Worm (Caenorhabditis elegans) whole organism, L3 larva: ENCODE measurements around the gene Y60A3A.8.

Experiments used
- ZK546.5 ChIP-seq: sonication (generic microtip); optimal IDR thresholded peaks from 2 replicates; lab custom pipeline; 2017; ENCODE audit warnings: missing biosample characterization, missing genetic modification characterization
- aly-2 ChIP-seq: fragments of 150-350 bp; optimal IDR thresholded peaks from 2 replicates; lab custom pipeline; 2014; ENCODE audit warnings: missing biosample characterization, missing genetic modification characterization
- ama-1 ChIP-seq: fragments of 150-350 bp; optimal IDR thresholded peaks from 2 replicates; lab custom pipeline; 2018
- ceh-9 ChIP-seq: sonication (generic microtip); optimal IDR thresholded peaks from 2 replicates; lab custom pipeline; 2018; ENCODE audit warnings: missing biosample characterization, missing genetic modification characterization
- daf-12 ChIP-seq: fragments of 150-350 bp; optimal IDR thresholded peaks from 2 replicates; lab custom pipeline; 2014; ENCODE audit warnings: missing biosample characterization, missing genetic modification reagents, missing genetic modification characterization
- egl-27 ChIP-seq: sonication (generic microtip); optimal IDR thresholded peaks from 4 replicates; lab custom pipeline; 2017; ENCODE audit warnings: missing biosample characterization, missing genetic modification reagents, missing genetic modification characterization
- elt-1 ChIP-seq: fragments of 150-350 bp; optimal IDR thresholded peaks from 2 replicates; lab custom pipeline; 2014; ENCODE audit warnings: missing biosample characterization, missing genetic modification characterization
- elt-2 ChIP-seq: sonication (generic microtip); optimal IDR thresholded peaks from 2 replicates; lab custom pipeline; 2016; ENCODE audit warnings: missing genetic modification reagents, mild to moderate bottlenecking, missing genetic modification characterization, missing compliant biosample characterization
- elt-3 ChIP-seq, 3 experiments: fragments of 150-350 bp in 1 of 3; sonication (generic microtip) in 2 of 3; optimal IDR thresholded peaks; 2 replicates in 2 of 3; 4 replicates in 1 of 3; lab custom pipeline; 2014 to 2017; ENCODE audit warnings: missing biosample characterization in 3 of 3, missing genetic modification characterization in 3 of 3
- eor-1 ChIP-seq, 2 experiments: fragments of 150-350 bp; optimal IDR thresholded peaks; 2 replicates each; lab custom pipeline; 2014 to 2018; ENCODE audit warnings: missing biosample characterization in 2 of 2, missing genetic modification characterization in 2 of 2
- fkh-2 ChIP-seq: fragments of 150-350 bp; optimal IDR thresholded peaks from 2 replicates; lab custom pipeline; 2014; ENCODE audit warnings: missing biosample characterization, missing genetic modification reagents, missing genetic modification characterization
- fos-1 ChIP-seq: fragments of 150-350 bp; optimal IDR thresholded peaks from 2 replicates; lab custom pipeline; 2014; ENCODE audit warnings: missing biosample characterization, missing genetic modification characterization
- hmg-11 ChIP-seq: sonication (generic microtip); optimal IDR thresholded peaks from 2 replicates; lab custom pipeline; 2016; ENCODE audit warnings: missing genetic modification characterization, missing compliant biosample characterization
- jun-1 ChIP-seq: fragments of 150-350 bp; optimal IDR thresholded peaks from 2 replicates; lab custom pipeline; 2014; ENCODE audit warnings: missing biosample characterization, missing genetic modification reagents, missing genetic modification characterization
- lin-15B ChIP-seq: fragments of 150-350 bp; optimal IDR thresholded peaks from 2 replicates; lab custom pipeline; 2014; ENCODE audit warnings: missing biosample characterization, missing genetic modification characterization
- lin-39 ChIP-seq: fragments of 150-350 bp; optimal IDR thresholded peaks from 2 replicates; lab custom pipeline; 2018; ENCODE audit warnings: missing biosample characterization, missing genetic modification reagents, missing genetic modification characterization
- nfya-1 ChIP-seq: sonication (generic microtip); optimal IDR thresholded peaks from 2 replicates; lab custom pipeline; 2017; ENCODE audit warnings: missing genetic modification characterization, mild to moderate bottlenecking, missing compliant biosample characterization, antibody characterized with exemption, moderate library complexity; ENCODE audit not compliant: insufficient read depth
- nhr-11 ChIP-seq: fragments of 150-350 bp; optimal IDR thresholded peaks from 2 replicates; lab custom pipeline; 2014; ENCODE audit warnings: missing biosample characterization, missing genetic modification characterization
- nhr-23 ChIP-seq: fragments of 150-350 bp; optimal IDR thresholded peaks from 2 replicates; lab custom pipeline; 2014; ENCODE audit warnings: missing biosample characterization, missing genetic modification reagents, missing genetic modification characterization
- nhr-25 ChIP-seq: sonication (generic microtip); optimal IDR thresholded peaks from 2 replicates; lab custom pipeline; 2017; ENCODE audit warnings: missing biosample characterization, missing genetic modification characterization
- nhr-28 ChIP-seq: fragments of 150-350 bp; optimal IDR thresholded peaks from 2 replicates; lab custom pipeline; 2014; ENCODE audit warnings: missing biosample characterization, missing genetic modification characterization
- nhr-43 ChIP-seq: sonication (generic microtip); optimal IDR thresholded peaks from 2 replicates; lab custom pipeline; 2016; ENCODE audit warnings: mild to moderate bottlenecking, missing genetic modification characterization, missing compliant biosample characterization; ENCODE audit not compliant: poor library complexity, severe bottlenecking
- nhr-67 ChIP-seq: fragments of 150-350 bp; optimal IDR thresholded peaks from 2 replicates; lab custom pipeline; 2014; ENCODE audit warnings: missing biosample characterization, missing genetic modification characterization
- nhr-76 ChIP-seq: fragments of 150-350 bp; sonication (generic microtip); optimal IDR thresholded peaks from 5 replicates; lab custom pipeline; 2014; ENCODE audit warnings: missing biosample characterization, missing genetic modification characterization
- pha-4 ChIP-seq: fragments of 150-350 bp; optimal IDR thresholded peaks from 2 replicates; lab custom pipeline; 2014; ENCODE audit warnings: missing biosample characterization, missing genetic modification reagents, missing genetic modification characterization
- pqm-1 ChIP-seq: fragments of 150-350 bp; optimal IDR thresholded peaks from 2 replicates; lab custom pipeline; 2017; ENCODE audit warnings: missing biosample characterization, missing genetic modification characterization, inconsistent platforms
- sea-2 ChIP-seq: fragments of 150-350 bp; sonication (generic microtip); optimal IDR thresholded peaks from 4 replicates; lab custom pipeline; 2014; ENCODE audit warnings: missing biosample characterization, missing genetic modification reagents, missing genetic modification characterization
- unc-39 ChIP-seq: sonication (generic microtip); optimal IDR thresholded peaks from 4 replicates; lab custom pipeline; 2017; ENCODE audit warnings: missing biosample characterization, missing genetic modification characterization
- unc-62 ChIP-seq: fragments of 150-350 bp; sonication (generic microtip); optimal IDR thresholded peaks from 4 replicates; lab custom pipeline; 2014; ENCODE audit warnings: missing biosample characterization, missing genetic modification reagents, missing genetic modification characterization
- zag-1 ChIP-seq: fragments of 150-350 bp; optimal IDR thresholded peaks from 2 replicates; lab custom pipeline; 2014; ENCODE audit warnings: missing biosample characterization, missing genetic modification characterization
- ztf-11 ChIP-seq: fragments of 150-350 bp; optimal IDR thresholded peaks from 2 replicates; lab custom pipeline; 2014; ENCODE audit warnings: missing biosample characterization, missing genetic modification characterization
- ztf-4 ChIP-seq: fragments of 150-350 bp; optimal IDR thresholded peaks from 2 replicates; lab custom pipeline; 2014; ENCODE audit warnings: missing biosample characterization, missing genetic modification characterization

Gene Y60A3A.8

ce11 chrV:19981832-19982462, 32.2 kb downstream of the Y60A3A.8 start, which contains the start of gene Y60A3A.24:
Y60A3A.24 (minus strand) TSS chrV:19981882.
- TF ChIP-seq elt-2 (tag; lab: Kevin White, UChicago) = peak; percentile 88
- TF ChIP-seq pqm-1 (tag; lab: Kevin White, UChicago) = peak; percentile 43
- TF ChIP-seq nhr-76 (tag; lab: Kevin White, UChicago) = no peak
- TF ChIP-seq, all 47 proteins: peak for 2

ce11 chrV:19986213-19986612, 36.4 kb downstream of the Y60A3A.8 start, which contains the start of gene clec-260:
clec-260 (minus strand) TSS chrV:19986313.
- TF ChIP-seq nhr-76 (tag; lab: Kevin White, UChicago) (no peak), ztf-4 (tag; lab: Kevin White, UChicago) (no peak), lin-15B (no peak), pha-4 (tag; lab: Kevin White, UChicago) (no peak), nhr-28 (tag; lab: Kevin White, UChicago) (no peak), nhr-43 (tag; lab: Kevin White, UChicago) (no peak), ceh-9 (tag; lab: Kevin White, UChicago) (no peak), elt-2 (tag; lab: Kevin White, UChicago) (no peak), elt-1 (tag; lab: Kevin White, UChicago) (no peak), nfya-1 (no peak), sea-2 (GFP tag; lab: Kevin White, UChicago) (no peak), ztf-11 (tag; lab: Kevin White, UChicago) (no peak), jun-1 (tag; lab: Kevin White, UChicago) (no peak)
- TF ChIP-seq, all 47 proteins: peak for 0

DNA sequence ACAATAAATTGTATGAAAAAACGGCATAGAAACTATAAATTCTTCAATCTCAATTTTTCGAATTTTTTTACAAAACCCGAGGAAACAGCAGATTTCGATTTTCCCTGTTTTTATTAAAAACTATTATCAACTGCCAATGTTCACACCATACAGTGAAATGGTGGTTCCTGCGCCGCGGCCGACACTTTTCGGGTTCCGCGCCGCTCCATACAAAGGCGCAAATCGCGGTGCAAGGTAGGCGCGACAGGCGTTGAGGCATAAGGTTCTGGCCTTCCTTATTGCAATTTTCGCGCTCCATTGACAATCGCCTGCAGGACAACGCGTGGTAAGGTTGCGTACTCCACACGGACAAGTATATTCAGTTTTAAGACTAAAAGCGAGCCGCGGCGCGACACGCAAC, 37.0 kb downstream of the Y60A3A.8 start:
- TF ChIP-seq hmg-11 (tag; lab: Kevin White, UChicago) (no peak), nfya-1 (no peak), elt-1 (tag; lab: Kevin White, UChicago) (no peak), nhr-76 (tag; lab: Kevin White, UChicago) (no peak), nhr-67 (tag; lab: Kevin White, UChicago) (no peak), fos-1 (tag; lab: Kevin White, UChicago) (no peak), eor-1 (tag; optimal IDR thresholded peaks at IDR 0.05; lab: Kevin White, UChicago) (no peak), unc-39 (tag; lab: Kevin White, UChicago) (no peak), nhr-25 (tag; lab: Kevin White, UChicago) (no peak), aly-2 (no peak), ZK546.5 (tag; lab: Kevin White, UChicago) (no peak), ama-1 (lab: Kevin White, UChicago) (no peak)

DNA sequence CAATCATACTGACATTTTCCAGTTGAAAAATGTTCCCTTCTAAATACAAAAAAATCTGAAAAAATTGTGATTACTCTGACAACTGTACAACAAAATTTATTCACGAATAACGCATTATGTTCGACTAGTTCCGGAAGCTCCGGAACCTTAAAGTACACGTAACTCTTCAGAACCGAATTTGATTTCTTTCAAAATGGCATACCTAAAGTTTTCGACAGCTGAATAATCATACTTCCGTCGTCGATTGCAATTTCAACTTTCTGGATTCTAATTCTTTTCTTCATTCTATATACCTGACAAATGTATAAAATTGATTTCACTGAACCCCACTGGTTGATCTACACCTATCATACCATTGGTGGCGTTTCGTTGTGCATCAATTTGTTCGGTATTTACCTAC, 37.9 kb downstream of the Y60A3A.8 start, which contains the start of gene sri-67:
sri-67 (plus strand) TSS at position 301 of the 400 bp plus-strand sequence.
- no peak for TF ChIP-seq nhr-67 (tag; lab: Kevin White, UChicago)
- no peak for TF ChIP-seq nhr-76 (tag; lab: Kevin White, UChicago)
- TF ChIP-seq unc-62 = no peak
- TF ChIP-seq lin-39 (tag; lab: Kevin White, UChicago) = no peak
- TF ChIP-seq zag-1 (tag; lab: Kevin White, UChicago) = no peak
- no peak for TF ChIP-seq ztf-4 (tag; lab: Kevin White, UChicago)
- TF ChIP-seq nhr-11 (tag; lab: Kevin White, UChicago) = no peak
- no peak for TF ChIP-seq elt-1 (tag; lab: Kevin White, UChicago)
- no peak for TF ChIP-seq elt-3 (tag; optimal IDR thresholded peaks at IDR 0.05; lab: Kevin White, UChicago)
- no peak for TF ChIP-seq sea-2 (GFP tag; lab: Kevin White, UChicago)
- TF ChIP-seq fos-1 (tag; lab: Kevin White, UChicago) = no peak
- no peak for TF ChIP-seq nhr-23 (tag; lab: Kevin White, UChicago)
- TF ChIP-seq ceh-9 (tag; lab: Kevin White, UChicago) = no peak
- TF ChIP-seq fkh-2 (tag; lab: Kevin White, UChicago) = no peak
- no peak for TF ChIP-seq unc-39 (tag; lab: Kevin White, UChicago)
- no peak for TF ChIP-seq daf-12 (tag; lab: Kevin White, UChicago)
- no peak for TF ChIP-seq pqm-1 (tag; lab: Kevin White, UChicago)
- no peak for TF ChIP-seq egl-27
- no peak for TF ChIP-seq aly-2
- TF ChIP-seq, all 47 proteins: peak for 0

ce11 chrV:19994093-19994492, 44.3 kb downstream of the Y60A3A.8 start, which contains the start of gene Y60A3A.25:
Y60A3A.25 (minus strand) TSS chrV:19994193.
- no peak for TF ChIP-seq unc-62
- TF ChIP-seq elt-1 (tag; lab: Kevin White, UChicago) = no peak
- TF ChIP-seq nhr-23 (tag; lab: Kevin White, UChicago) = no peak
- TF ChIP-seq ceh-9 (tag; lab: Kevin White, UChicago) = no peak
